Fruit fly (Drosophila melanogaster): ENCODE results near the gene GstO3.

GstO3 gene

DNA sequence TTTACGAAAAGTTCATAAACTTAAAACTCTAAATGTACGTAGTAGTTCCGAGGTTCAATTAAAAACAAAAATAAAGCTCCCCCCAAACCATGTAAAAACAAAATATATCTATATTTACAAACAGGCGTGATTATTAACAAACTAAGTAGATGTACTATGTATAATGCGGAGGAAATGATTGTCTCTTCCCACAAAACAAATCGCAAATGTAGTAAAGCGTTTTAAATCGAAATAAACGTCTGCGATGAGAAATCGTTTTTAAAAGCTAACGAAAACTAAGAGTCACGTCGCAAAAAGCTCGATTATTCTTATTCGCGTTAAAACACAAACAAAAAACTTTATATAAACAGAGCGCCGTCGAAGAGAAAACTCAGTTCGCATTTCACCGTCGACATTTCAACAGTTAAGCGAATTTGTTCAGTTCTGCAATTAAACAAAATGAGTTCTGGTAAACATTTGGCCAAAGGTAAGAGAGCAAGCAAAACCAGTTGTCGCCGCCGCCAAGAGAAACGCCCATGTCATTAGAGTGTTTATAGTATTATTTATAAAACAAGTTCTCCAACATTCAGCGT, at the start of gene GstO3:
Gene GstO3, plus strand, starts transcription at position 370 of the 572 bp plus-strand sequence.
- TF ChIP-seq Eip78C (GFP tag) (peak; percentile 69), CG6808 (GFP tag; optimal IDR thresholded peaks at IDR 0.05) (no peak), CG32006 (GFP tag; optimal IDR thresholded peaks at IDR 0.05) (no peak), CG10631 (GFP tag; optimal IDR thresholded peaks at IDR 0.05) (no peak), achi (GFP tag; optimal IDR thresholded peaks at IDR 0.05) (no peak), net (GFP tag; optimal IDR thresholded peaks at IDR 0.05) (no peak), cyc (GFP tag; optimal IDR thresholded peaks at IDR 0.05) (no peak), CG11762 (GFP tag; optimal IDR thresholded peaks at IDR 0.05; ENCODE audit: insufficient read depth) (no peak), eg (GFP tag; IDR thresholded peaks at IDR 0.05) (peak; percentile 39; the same call in 1 of the 3 replicates), CG6276 (GFP tag; optimal IDR thresholded peaks at IDR 0.05) (no peak), CG7368 (GFP tag; optimal IDR thresholded peaks at IDR 0.05) (no peak), dsx (GFP tag; optimal IDR thresholded peaks at IDR 0.05; ENCODE audit: poor library complexity, severe bottlenecking) (peak; percentile 56), topi (GFP tag; optimal IDR thresholded peaks at IDR 0.05) (no peak), CG34406 (GFP tag; optimal IDR thresholded peaks at IDR 0.05) (peak; percentile 6), CG9139 (GFP tag; optimal IDR thresholded peaks at IDR 0.05) (no peak), Gug (GFP tag; IDR thresholded peaks at IDR 0.05) (no peak), CG15336 (GFP tag; IDR thresholded peaks at IDR 0.05) (peak; percentile 76), Sox14 (GFP tag; optimal IDR thresholded peaks at IDR 0.05) (no peak), CG6163 (GFP tag; IDR thresholded peaks at IDR 0.05) (peak; percentile 62; the same call in 2 of the 3 replicates), CG11902 (GFP tag; optimal IDR thresholded peaks at IDR 0.05) (no peak), esn (GFP tag; optimal IDR thresholded peaks at IDR 0.05) (no peak), dac (GFP tag; optimal IDR thresholded peaks at IDR 0.05) (no peak), CG8119 (GFP tag; IDR thresholded peaks at IDR 0.05) (peak; percentile 73), salr (GFP tag; optimal IDR thresholded peaks at IDR 0.05) (no peak), Met (GFP tag; optimal IDR thresholded peaks at IDR 0.05) (no peak), CG10669 (GFP tag; optimal IDR thresholded peaks at IDR 0.05) (no peak), OdsH (GFP tag; optimal IDR thresholded peaks at IDR 0.05) (no peak), fd85E (GFP tag; optimal IDR thresholded peaks at IDR 0.05) (peak; percentile 28), CG31627 (GFP tag; optimal IDR thresholded peaks at IDR 0.05) (no peak), Eip93F (GFP tag; optimal IDR thresholded peaks at IDR 0.05) (peak; percentile 7), CG6792 (GFP tag; optimal IDR thresholded peaks at IDR 0.05) (no peak), Ets96B (tag; optimal IDR thresholded peaks at IDR 0.05) (peak; percentile 3), ss (GFP tag; optimal IDR thresholded peaks at IDR 0.05) (peak; percentile 51 to 54), Sox15 (GFP tag; optimal IDR thresholded peaks at IDR 0.05) (no peak), Lpt (GFP tag; optimal IDR thresholded peaks at IDR 0.05) (no peak), CG3032 (tag; optimal IDR thresholded peaks at IDR 0.05) (no peak), acj6 (GFP tag; optimal IDR thresholded peaks at IDR 0.05) (no peak), CG6854 (GFP tag; optimal IDR thresholded peaks at IDR 0.05) (peak; percentile 59), CG16779 (tag; optimal IDR thresholded peaks at IDR 0.05) (peak; percentile 46), vri (GFP tag; optimal IDR thresholded peaks at IDR 0.05) (no peak)

DNA sequence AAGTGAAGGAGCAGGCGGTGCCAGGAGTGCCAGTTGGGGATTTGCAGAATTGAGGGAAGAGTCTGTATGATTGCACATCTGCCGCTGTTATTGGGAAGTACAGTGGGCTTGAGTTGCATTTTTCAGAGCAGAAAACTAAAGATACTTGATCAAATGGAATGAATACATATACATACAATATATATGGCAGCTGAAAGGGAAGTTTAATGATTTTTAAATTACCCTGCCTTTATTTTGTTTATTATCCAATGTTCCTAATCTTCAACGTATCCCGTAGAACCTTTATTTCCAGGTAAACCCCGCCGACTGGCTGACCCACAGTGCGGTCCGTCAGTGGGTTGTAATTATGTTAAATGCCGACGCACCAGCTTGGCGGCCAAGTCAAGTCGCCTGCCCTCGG, 37.7 kb upstream of the GstO3 start:
- TF ChIP-seq Eip75B (GFP tag; optimal IDR thresholded peaks at IDR 0.05) (no peak), svp (GFP tag) (peak; percentile 69), Sox102F (GFP tag; optimal IDR thresholded peaks at IDR 0.05) (peak; percentile 28), topi (GFP tag; optimal IDR thresholded peaks at IDR 0.05) (no peak), CG11762 (GFP tag; optimal IDR thresholded peaks at IDR 0.05; ENCODE audit: insufficient read depth) (no peak), pdm3 (GFP tag; optimal IDR thresholded peaks at IDR 0.05) (no peak)

Measured in whole organism, prepupa.